Worm (Caenorhabditis elegans) whole organism, L4/young adult: ENCODE measurements around the gene ZK742.4.
A peak's percentile ranks its signal among the peaks of the same experiment; 100 is the strongest.

Experiments
- W03F9.2 ChIP-seq: fragments of 150-350 bp; optimal IDR thresholded peaks from 2 replicates; lab custom pipeline; 2014; ENCODE audit warnings: missing biosample characterization, missing genetic modification characterization
- dao-5 ChIP-seq: sonication (generic microtip); optimal IDR thresholded peaks from 2 replicates; lab custom pipeline; 2016; ENCODE audit warnings: missing genotype, missing genetic modification characterization, moderate library complexity, missing compliant biosample characterization
- him-1 ChIP-seq: sonication (generic microtip); optimal IDR thresholded peaks from 2 replicates; lab custom pipeline; 2016; ENCODE audit warnings: missing genotype, missing genetic modification reagents, missing genetic modification characterization, missing compliant biosample characterization

ZK742.4 gene

ce11 chrV:7826917-7827316, 15.3 kb upstream of the ZK742.4 start, which contains the start of gene mig-6:
mig-6 (plus strand) TSS chrV:7827217.
- TF ChIP-seq him-1 (tag; lab: Kevin White, UChicago) (no peak), dao-5 (tag; lab: Kevin White, UChicago) (no peak), W03F9.2 (tag; lab: Kevin White, UChicago) (no peak)

ce11 chrV:7826362-7826761, 14.8 kb upstream of the ZK742.4 start:
- no peak for TF ChIP-seq W03F9.2 (tag; lab: Kevin White, UChicago)
- TF ChIP-seq him-1 (tag; lab: Kevin White, UChicago) = no peak
- no peak for TF ChIP-seq dao-5 (tag; lab: Kevin White, UChicago)

ce11 chrV:7825836-7826235, 14.2 kb upstream of the ZK742.4 start:
- TF ChIP-seq W03F9.2 (tag; lab: Kevin White, UChicago) (no peak), him-1 (tag; lab: Kevin White, UChicago) (no peak), dao-5 (tag; lab: Kevin White, UChicago) (no peak)

DNA sequence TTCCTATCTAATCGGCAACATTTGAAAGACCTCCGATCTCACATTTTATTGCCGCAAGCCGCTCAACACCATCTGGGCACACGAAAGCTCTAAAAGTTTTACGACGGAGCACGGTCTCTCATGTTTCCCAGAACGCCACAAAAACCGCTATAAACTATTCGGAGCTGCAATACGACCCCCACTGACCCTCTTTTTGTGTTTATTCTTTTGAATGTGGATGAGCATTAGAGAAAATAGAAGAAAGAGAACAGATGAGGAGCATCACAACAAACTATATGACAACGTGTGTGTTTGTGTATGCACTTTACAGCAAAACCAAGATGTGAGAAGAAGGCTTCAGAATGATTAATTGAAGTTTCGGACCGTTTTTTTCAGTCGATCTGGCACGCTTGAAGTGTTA, 12.5 kb upstream of the ZK742.4 start:
- TF ChIP-seq dao-5 (tag; lab: Kevin White, UChicago) = no peak
- no peak for TF ChIP-seq W03F9.2 (tag; lab: Kevin White, UChicago)
- no peak for TF ChIP-seq him-1 (tag; lab: Kevin White, UChicago)

ce11 chrV:7822655-7823054, 11.1 kb upstream of the ZK742.4 start:
- TF ChIP-seq him-1 (tag; lab: Kevin White, UChicago) (no peak), W03F9.2 (tag; lab: Kevin White, UChicago) (no peak), dao-5 (tag; lab: Kevin White, UChicago) (no peak)

- TF ChIP-seq dao-5 (tag; lab: Kevin White, UChicago) (no peak), W03F9.2 (tag; lab: Kevin White, UChicago) (peak; percentile 6), him-1 (tag; lab: Kevin White, UChicago) (no peak)
Observed at ce11 chrV:7820270-7820669, 8.7 kb upstream of the ZK742.4 start, which contains the start of gene lbp-4. lbp-4 (plus strand) TSS chrV:7820578.

DNA sequence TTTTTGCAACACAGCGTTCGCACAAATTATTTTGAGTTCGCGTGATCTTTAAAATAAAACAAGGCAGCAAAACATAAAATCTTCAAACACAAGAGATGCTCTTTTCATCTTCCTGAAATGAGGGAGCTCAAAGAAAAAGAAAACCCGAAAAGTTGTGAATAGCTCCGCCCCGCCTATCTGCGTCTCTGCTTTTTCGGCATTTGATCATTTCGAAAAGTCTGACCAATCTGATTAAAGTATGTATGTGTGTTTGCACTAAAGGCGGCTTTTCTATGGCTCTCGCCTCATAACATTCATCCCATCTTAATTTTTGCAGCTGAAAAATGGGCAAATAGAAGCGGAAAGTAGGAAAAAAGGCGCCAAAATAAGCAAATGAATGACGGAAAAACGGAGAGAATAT, 8.0 kb upstream of the ZK742.4 start:
- TF ChIP-seq W03F9.2 (tag; lab: Kevin White, UChicago) (no peak), him-1 (tag; lab: Kevin White, UChicago) (no peak), dao-5 (tag; lab: Kevin White, UChicago) (no peak)

ce11 chrV:7816486-7816885, 4.9 kb upstream of the ZK742.4 start:
- TF ChIP-seq W03F9.2 (tag; lab: Kevin White, UChicago) (no peak), dao-5 (tag; lab: Kevin White, UChicago) (no peak), him-1 (tag; lab: Kevin White, UChicago) (no peak)

ce11 chrV:7814601-7815000, 3.0 kb upstream of the ZK742.4 start, which contains the start of gene ZK742.6:
ZK742.6 (minus strand) TSS chrV:7814942.
- TF ChIP-seq him-1 (tag; lab: Kevin White, UChicago) = no peak

DNA sequence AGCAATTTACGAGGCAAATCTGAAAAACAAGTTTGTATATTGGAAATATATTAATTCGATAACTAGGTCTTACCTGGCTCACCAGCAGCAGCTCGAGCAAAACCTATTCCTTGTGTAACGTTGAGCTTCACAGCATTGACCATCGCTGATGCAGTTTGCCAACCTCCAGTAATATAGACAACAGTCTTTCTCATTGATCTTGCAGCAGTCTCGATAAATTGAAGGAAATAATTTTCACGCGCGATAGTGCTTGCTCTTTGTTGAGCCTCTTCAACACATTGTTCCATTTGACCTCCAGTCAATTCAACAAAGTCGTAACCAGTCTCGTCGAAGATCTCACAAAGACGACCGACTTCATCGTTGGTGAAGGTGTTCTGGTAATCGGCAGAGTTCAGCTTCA, 1.0 kb downstream of the ZK742.4 start:
- no peak for TF ChIP-seq W03F9.2 (tag; lab: Kevin White, UChicago)

- TF ChIP-seq W03F9.2 (tag; lab: Kevin White, UChicago) = no peak
- no peak for TF ChIP-seq dao-5 (tag; lab: Kevin White, UChicago)
- TF ChIP-seq him-1 (tag; lab: Kevin White, UChicago) = no peak
Observed at ce11 chrV:7809320-7810256, 2.0 kb downstream of the ZK742.4 start, which contains the start of gene ZK742.3. ZK742.3 (minus strand) TSS chrV:7809912.

- TF ChIP-seq W03F9.2 (tag; lab: Kevin White, UChicago) = no peak
- TF ChIP-seq dao-5 (tag; lab: Kevin White, UChicago) = no peak
- TF ChIP-seq him-1 (tag; lab: Kevin White, UChicago) = no peak
Observed at ce11 chrV:7808444-7808843, 3.1 kb downstream of the ZK742.4 start.

DNA sequence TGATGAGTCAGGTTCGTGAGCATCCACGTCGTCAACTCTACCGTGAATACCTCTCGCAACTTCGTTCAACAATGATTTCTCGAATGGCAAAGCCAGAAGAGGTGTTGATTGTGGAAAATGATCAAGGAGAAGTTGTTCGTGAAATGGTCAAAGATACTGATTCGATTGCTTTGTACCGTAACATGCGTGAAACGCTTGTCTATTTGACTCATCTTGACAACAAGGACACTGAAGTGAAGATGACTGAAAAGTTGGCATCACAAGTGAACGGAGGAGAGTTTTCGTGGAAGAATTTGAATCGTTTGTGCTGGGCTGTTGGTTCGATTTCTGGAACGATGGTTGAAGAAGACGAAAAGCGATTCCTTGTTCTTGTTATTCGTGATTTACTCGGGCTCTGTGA, 5.0 kb downstream of the ZK742.4 start:
- TF ChIP-seq him-1 (tag; lab: Kevin White, UChicago) (no peak), dao-5 (tag; lab: Kevin White, UChicago) (no peak), W03F9.2 (tag; lab: Kevin White, UChicago) (no peak)

DNA sequence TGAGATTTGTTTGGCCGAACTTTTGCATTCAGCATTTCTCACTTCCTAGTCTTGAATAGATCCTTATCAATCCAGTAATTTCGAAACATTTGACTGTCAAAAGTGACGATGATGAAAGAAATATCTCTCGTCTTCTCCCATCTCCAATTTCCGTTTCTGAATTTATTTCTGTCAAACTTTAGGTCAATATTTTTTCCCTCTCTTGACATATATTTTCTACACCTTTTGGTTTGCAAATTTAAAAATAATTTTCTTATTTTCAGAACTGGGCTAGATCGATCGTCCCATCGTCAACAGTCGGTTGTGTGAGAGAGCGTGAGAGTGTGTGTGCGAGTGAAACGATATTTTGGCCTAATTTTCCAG, 6.8 kb downstream of the ZK742.4 start, which contains the start of gene xpo-1:
TSS of gene xpo-1 (plus strand) at position 264 of the 363 bp plus-strand sequence.
- TF ChIP-seq W03F9.2 (tag; lab: Kevin White, UChicago) = no peak
- TF ChIP-seq dao-5 (tag; lab: Kevin White, UChicago) = no peak
- no peak for TF ChIP-seq him-1 (tag; lab: Kevin White, UChicago)
